Worm (Caenorhabditis elegans): Measurements from ENCODE around the gene rei-1.

The rei-1 gene

DNA sequence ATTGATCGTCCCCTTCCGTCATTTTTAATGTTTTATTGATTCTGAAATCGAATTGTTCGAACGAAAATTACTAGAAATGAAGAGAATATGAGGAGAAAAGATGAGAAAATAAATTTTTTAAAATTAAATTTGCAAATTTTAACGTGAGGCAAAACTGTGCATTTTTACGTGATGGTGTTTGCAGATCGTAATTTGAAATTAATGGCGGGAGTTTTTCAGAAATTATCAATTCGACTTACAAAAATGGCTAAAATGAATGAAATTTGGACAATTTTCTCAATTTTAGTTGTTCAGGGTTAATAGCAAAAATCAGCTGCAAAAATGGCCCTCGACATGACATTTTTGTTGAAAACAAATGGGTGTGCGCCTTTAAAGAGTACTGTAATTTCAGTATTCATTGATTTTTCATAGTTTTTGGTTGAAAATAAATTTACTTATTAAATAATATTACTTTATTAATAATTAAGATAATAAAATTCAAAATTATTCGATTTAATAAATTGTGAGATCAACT is at the start of gene rei-1:
Gene rei-1, minus strand, starts transcription at position 84 of the 514 bp plus-strand sequence.
- TF ChIP-seq klf-2 (GFP tag; conservative IDR thresholded peaks at IDR 0.05) (no peak), cog-1 (tag; optimal IDR thresholded peaks at IDR 0.05) (no peak), ztf-23 (GFP tag; IDR thresholded peaks at IDR 0.05) (no peak), med-1 (GFP tag; optimal IDR thresholded peaks at IDR 0.05; ENCODE audit: insufficient read depth) (no peak), ztf-29 (GFP tag; IDR thresholded peaks at IDR 0.05) (no peak), ref-1 (GFP tag; conservative IDR thresholded peaks at IDR 0.05) (0 out of 2 replicates have a peak, but pooled peaks have one; percentile 10), T22C8.4 (GFP tag; IDR thresholded peaks at IDR 0.05) (no peak)

DNA sequence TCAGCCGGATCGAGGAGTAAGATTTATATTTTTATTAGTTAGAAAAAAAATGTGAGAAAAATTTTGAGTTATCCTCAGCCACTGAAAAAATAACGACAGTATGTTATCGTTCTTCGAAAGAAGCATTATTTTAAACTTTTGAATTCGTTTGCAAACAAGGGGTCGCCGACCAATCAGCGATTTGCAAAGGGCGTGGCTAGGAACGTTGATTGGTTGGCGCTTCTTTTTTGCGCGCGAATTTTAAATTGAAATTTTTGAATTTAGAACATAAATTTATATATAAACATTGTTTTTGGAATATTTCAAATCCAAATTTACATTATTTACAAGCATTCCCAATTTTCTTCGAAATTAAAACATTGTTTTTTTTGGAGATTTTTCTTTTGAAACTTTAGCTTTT is 45.2 kb upstream of the rei-1 start:
- TF ChIP-seq klf-2 (GFP tag; conservative IDR thresholded peaks at IDR 0.05) (no peak), med-1 (GFP tag; optimal IDR thresholded peaks at IDR 0.05; ENCODE audit: insufficient read depth) (no peak), ref-1 (GFP tag; conservative IDR thresholded peaks at IDR 0.05) (no peak), T22C8.4 (GFP tag; IDR thresholded peaks at IDR 0.05) (no peak), cog-1 (tag; optimal IDR thresholded peaks at IDR 0.05) (no peak), tab-1 (GFP tag; IDR thresholded peaks at IDR 0.05) (no peak), ztf-23 (GFP tag; IDR thresholded peaks at IDR 0.05) (no peak), flt-1 (GFP tag; IDR thresholded peaks at IDR 0.05) (no peak), ztf-29 (GFP tag; IDR thresholded peaks at IDR 0.05) (no peak)

DNA sequence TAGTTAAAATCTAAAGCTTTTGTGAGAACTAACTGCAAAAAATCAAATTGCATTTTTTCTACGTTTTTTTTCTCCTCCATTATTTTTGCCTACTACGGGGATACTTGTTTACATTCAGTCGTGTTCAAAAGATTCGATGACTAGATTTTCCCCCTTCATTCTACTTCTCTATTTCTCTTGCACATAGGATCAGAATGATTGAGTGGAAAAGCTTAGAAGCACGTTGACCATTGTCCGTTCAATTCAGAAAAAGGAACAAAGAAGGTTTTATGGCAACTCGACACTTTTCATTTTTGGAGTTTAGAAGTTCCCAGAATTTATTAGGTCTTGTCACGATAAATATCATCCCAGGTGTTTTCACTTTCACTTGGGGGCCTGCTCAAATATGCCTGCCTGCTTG is 39.2 kb upstream of the rei-1 start:
- TF ChIP-seq ref-1 (GFP tag; conservative IDR thresholded peaks at IDR 0.05): no peak
- no peak for TF ChIP-seq T22C8.4 (GFP tag; IDR thresholded peaks at IDR 0.05)
- TF ChIP-seq med-1 (GFP tag; optimal IDR thresholded peaks at IDR 0.05; ENCODE audit: insufficient read depth): no peak
- no peak for TF ChIP-seq klf-2 (GFP tag; conservative IDR thresholded peaks at IDR 0.05)
- TF ChIP-seq tab-1 (GFP tag; IDR thresholded peaks at IDR 0.05): no peak
- no peak for TF ChIP-seq ztf-23 (GFP tag; IDR thresholded peaks at IDR 0.05)
- TF ChIP-seq ztf-29 (GFP tag; IDR thresholded peaks at IDR 0.05): no peak
- TF ChIP-seq cog-1 (tag; optimal IDR thresholded peaks at IDR 0.05): no peak
- no peak for TF ChIP-seq flt-1 (GFP tag; IDR thresholded peaks at IDR 0.05)

DNA sequence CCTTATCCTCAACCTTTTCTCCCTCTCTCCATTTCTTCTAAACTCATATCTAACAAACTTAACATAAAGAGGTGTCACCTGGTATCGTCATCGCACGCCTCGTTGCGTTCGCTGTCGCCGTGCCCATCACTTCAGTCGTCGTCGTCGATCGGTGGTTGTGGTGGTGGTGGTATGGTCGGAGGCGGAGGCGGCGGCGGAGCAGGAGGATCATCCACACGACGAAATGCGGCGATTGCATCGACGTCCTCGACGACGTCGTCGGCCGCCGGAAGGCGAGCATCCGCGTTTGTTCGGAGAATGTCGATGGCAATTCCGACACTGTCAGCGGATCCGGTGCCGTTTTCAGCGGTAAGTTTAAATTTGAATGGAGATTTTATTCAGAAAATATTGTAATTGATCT is 36.1 kb upstream of the rei-1 start:
- TF ChIP-seq flt-1 (GFP tag; IDR thresholded peaks at IDR 0.05) (no peak), med-1 (GFP tag; optimal IDR thresholded peaks at IDR 0.05; ENCODE audit: insufficient read depth) (no peak), cog-1 (tag; optimal IDR thresholded peaks at IDR 0.05) (no peak), T22C8.4 (GFP tag; IDR thresholded peaks at IDR 0.05) (no peak), ztf-23 (GFP tag; IDR thresholded peaks at IDR 0.05) (no peak), klf-2 (GFP tag; conservative IDR thresholded peaks at IDR 0.05) (no peak), tab-1 (GFP tag; IDR thresholded peaks at IDR 0.05) (no peak), ref-1 (GFP tag; conservative IDR thresholded peaks at IDR 0.05) (no peak), ztf-29 (GFP tag; IDR thresholded peaks at IDR 0.05) (no peak)

DNA sequence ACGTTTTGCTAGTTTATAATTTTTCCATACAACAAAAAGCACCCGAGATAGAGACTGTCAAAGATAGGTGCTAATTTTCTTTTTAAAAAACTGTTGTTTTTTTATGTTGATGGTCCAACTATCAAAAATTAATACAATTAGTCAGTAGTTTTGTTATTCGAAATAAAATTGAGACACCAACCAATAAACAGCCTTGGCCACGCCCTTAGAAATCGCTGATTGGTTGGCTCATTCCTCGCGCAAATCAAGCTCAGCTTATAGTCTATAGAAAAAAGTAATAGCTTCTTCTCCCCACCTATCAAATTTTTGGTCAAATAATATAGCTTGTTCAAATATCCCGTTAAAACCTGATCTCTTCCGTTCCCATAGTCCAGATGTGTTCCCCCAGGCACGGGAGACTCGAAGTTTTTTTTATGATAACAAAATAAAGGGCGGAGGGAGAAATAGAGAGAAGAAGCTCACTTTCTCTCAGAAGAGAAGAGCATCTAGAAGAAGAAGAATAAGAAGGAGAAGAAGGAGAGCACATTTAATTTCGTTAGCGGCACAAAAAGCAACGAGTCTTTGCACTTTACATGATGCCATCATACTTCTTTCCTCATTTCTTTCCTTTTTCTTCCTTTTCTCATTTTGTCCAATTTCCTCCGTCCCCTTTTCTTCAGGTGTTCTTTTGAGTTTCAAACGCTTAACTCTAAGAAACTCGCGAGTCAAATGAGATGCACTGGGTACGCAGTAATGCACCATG is 34.0 kb upstream of the rei-1 start:
- TF ChIP-seq flt-1 (GFP tag; IDR thresholded peaks at IDR 0.05): no peak
- no peak for TF ChIP-seq cog-1 (tag; optimal IDR thresholded peaks at IDR 0.05)
- TF ChIP-seq T22C8.4 (GFP tag; IDR thresholded peaks at IDR 0.05): no peak
- TF ChIP-seq ztf-29 (GFP tag; IDR thresholded peaks at IDR 0.05): no peak
- TF ChIP-seq med-1 (GFP tag; optimal IDR thresholded peaks at IDR 0.05; ENCODE audit: insufficient read depth): no peak
- TF ChIP-seq ztf-23 (GFP tag; IDR thresholded peaks at IDR 0.05): no peak
- TF ChIP-seq klf-2 (GFP tag; conservative IDR thresholded peaks at IDR 0.05): no peak
- TF ChIP-seq ref-1 (GFP tag; conservative IDR thresholded peaks at IDR 0.05): no peak
- TF ChIP-seq tab-1 (GFP tag; IDR thresholded peaks at IDR 0.05): no peak

DNA sequence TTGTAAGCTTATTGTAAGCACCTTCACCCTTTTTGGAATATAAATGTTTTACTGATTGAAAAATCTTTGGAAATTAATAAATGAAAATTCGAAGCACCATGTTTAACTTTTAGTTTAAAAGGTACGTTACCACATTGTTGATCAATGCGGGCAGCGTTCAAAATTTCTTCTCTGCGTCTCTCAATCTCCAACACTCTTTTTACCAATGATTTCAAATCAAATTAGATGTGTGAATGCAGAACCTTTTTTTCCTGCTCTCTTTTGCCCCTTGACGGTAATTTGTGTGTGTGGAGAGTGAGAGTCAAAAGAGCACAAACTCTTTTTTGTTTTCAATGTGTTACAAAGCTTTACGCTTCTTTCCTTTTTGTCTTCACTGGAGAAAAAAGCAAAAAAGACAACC is 25.9 kb upstream of the rei-1 start:
- no peak for TF ChIP-seq cog-1 (tag; optimal IDR thresholded peaks at IDR 0.05)
- no peak for TF ChIP-seq flt-1 (GFP tag; IDR thresholded peaks at IDR 0.05)
- TF ChIP-seq T22C8.4 (GFP tag; IDR thresholded peaks at IDR 0.05): no peak
- no peak for TF ChIP-seq tab-1 (GFP tag; IDR thresholded peaks at IDR 0.05)

DNA sequence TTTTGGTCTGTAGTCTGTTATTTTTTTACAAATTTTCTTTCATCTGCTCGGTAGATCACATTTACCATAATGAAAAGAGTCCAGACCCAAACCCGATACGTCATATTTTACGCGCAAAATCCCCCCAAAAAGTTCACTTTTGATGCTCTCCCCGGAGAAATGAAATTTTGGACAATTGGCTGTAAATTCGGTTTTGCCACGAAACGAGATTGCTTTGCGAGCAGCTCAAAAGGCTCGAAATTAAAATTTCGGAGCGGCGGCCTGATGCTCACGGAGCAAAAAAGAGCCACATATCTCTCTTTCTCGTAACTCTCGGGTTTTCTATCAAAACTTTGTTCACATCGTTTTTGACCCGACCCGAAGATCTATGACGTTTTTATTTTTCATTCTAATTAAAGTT is 25.3 kb upstream of the rei-1 start:
- TF ChIP-seq tab-1 (GFP tag; IDR thresholded peaks at IDR 0.05): no peak
- no peak for TF ChIP-seq cog-1 (tag; optimal IDR thresholded peaks at IDR 0.05)
- TF ChIP-seq flt-1 (GFP tag; IDR thresholded peaks at IDR 0.05): no peak
- no peak for TF ChIP-seq klf-2 (GFP tag; conservative IDR thresholded peaks at IDR 0.05)
- no peak for TF ChIP-seq T22C8.4 (GFP tag; IDR thresholded peaks at IDR 0.05)
- no peak for TF ChIP-seq ref-1 (GFP tag; conservative IDR thresholded peaks at IDR 0.05)
- TF ChIP-seq med-1 (GFP tag; optimal IDR thresholded peaks at IDR 0.05; ENCODE audit: insufficient read depth): no peak
- no peak for TF ChIP-seq ztf-29 (GFP tag; IDR thresholded peaks at IDR 0.05)
- TF ChIP-seq ztf-23 (GFP tag; IDR thresholded peaks at IDR 0.05): no peak

DNA sequence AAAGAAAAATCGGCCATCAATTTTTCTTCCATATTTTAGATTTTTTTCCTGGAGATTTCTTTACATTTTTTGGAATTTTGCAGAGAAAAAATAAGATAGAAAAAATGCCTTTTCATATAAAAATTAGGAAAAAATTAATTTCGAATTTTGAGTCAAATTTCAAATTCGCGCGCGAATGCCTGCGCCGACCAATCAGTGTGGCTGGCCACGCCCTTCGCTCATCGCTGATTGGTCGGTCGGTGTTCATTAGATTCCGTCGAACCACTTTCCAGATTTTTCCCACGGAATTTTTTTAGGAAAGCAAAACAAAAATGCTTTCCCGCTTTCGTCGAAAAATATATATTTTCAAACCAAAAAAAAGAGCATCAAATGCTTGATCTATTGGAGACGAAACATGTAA is 22.4 kb upstream of the rei-1 start:
- TF ChIP-seq med-1 (GFP tag; optimal IDR thresholded peaks at IDR 0.05; ENCODE audit: insufficient read depth): no peak
- TF ChIP-seq flt-1 (GFP tag; IDR thresholded peaks at IDR 0.05): no peak
- TF ChIP-seq ztf-23 (GFP tag; IDR thresholded peaks at IDR 0.05): no peak
- no peak for TF ChIP-seq T22C8.4 (GFP tag; IDR thresholded peaks at IDR 0.05)
- TF ChIP-seq klf-2 (GFP tag; conservative IDR thresholded peaks at IDR 0.05): no peak
- TF ChIP-seq ztf-29 (GFP tag; IDR thresholded peaks at IDR 0.05): no peak
- no peak for TF ChIP-seq cog-1 (tag; optimal IDR thresholded peaks at IDR 0.05)
- no peak for TF ChIP-seq tab-1 (GFP tag; IDR thresholded peaks at IDR 0.05)
- TF ChIP-seq ref-1 (GFP tag; conservative IDR thresholded peaks at IDR 0.05): no peak

DNA sequence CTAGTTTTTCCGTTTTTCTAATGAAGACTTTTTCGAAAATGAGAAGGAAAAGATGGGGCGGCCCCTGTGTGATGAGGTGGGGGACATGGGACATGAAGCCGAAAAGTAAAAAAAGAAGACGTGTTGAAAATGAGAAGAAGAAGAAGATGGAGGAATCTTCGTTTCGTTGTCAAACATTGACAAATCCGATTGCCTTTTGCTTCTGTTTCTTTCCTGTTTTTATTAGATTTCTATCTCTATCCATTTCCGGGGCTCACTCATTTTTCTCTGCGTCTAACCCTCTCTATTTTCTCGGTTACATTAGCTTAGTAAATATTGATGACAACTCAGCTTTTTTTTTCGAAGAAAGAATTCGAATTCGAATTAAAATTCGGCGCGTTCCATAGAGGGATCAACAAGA is 21.7 kb upstream of the rei-1 start:
- no peak for TF ChIP-seq T22C8.4 (GFP tag; IDR thresholded peaks at IDR 0.05)
- no peak for TF ChIP-seq tab-1 (GFP tag; IDR thresholded peaks at IDR 0.05)
- no peak for TF ChIP-seq cog-1 (tag; optimal IDR thresholded peaks at IDR 0.05)
- TF ChIP-seq klf-2 (GFP tag; conservative IDR thresholded peaks at IDR 0.05): no peak
- no peak for TF ChIP-seq med-1 (GFP tag; optimal IDR thresholded peaks at IDR 0.05; ENCODE audit: insufficient read depth)
- no peak for TF ChIP-seq ztf-23 (GFP tag; IDR thresholded peaks at IDR 0.05)
- TF ChIP-seq ref-1 (GFP tag; conservative IDR thresholded peaks at IDR 0.05): no peak
- TF ChIP-seq ztf-29 (GFP tag; IDR thresholded peaks at IDR 0.05): no peak
- TF ChIP-seq flt-1 (GFP tag; IDR thresholded peaks at IDR 0.05): no peak

Data from whole organism, midembryonic.